Worm (Caenorhabditis elegans) whole organism, late embryonic: ENCODE results near the gene B0302.5.

Source experiments
- ama-1 ChIP-seq: fragments of 150-350 bp; optimal IDR thresholded peaks from 2 replicates; lab custom pipeline; 2014
- ceh-2 ChIP-seq: sonication (generic microtip); optimal IDR thresholded peaks from 2 replicates; lab custom pipeline; 2016; ENCODE audit warnings: missing genotype, missing genetic modification characterization, missing compliant biosample characterization
- hlh-15 ChIP-seq: sonication (generic microtip); optimal IDR thresholded peaks from 2 replicates; lab custom pipeline; 2016; ENCODE audit warnings: missing genetic modification characterization, missing compliant biosample characterization
- lin-11 ChIP-seq: fragments of 200-800 bp; sonication (Bioruptor generic); optimal IDR thresholded peaks from 2 replicates; lab custom pipeline; 2018; ENCODE audit warnings: mild to moderate bottlenecking, missing genetic modification characterization, missing compliant biosample characterization
- nhr-11 ChIP-seq: fragments of 150-350 bp; optimal IDR thresholded peaks from 2 replicates; lab custom pipeline; 2014; ENCODE audit warnings: missing biosample characterization, missing genetic modification characterization
- odd-2 ChIP-seq: sonication (generic microtip); optimal IDR thresholded peaks from 2 replicates; lab custom pipeline; 2017; ENCODE audit warnings: antibody characterized with exemption, mild to moderate bottlenecking, missing genetic modification characterization, missing compliant biosample characterization
- pag-3 ChIP-seq: sonication (generic microtip); optimal IDR thresholded peaks from 2 replicates; lab custom pipeline; 2016; ENCODE audit warnings: missing compliant biosample characterization, missing genetic modification characterization, borderline replicate concordance
- pros-1 ChIP-seq: fragments of 150-350 bp; optimal IDR thresholded peaks from 2 replicates; lab custom pipeline; 2014; ENCODE audit warnings: missing biosample characterization, missing genetic modification reagents, missing genetic modification characterization
- ref-2 ChIP-seq: sonication (generic microtip); optimal IDR thresholded peaks from 2 replicates; lab custom pipeline; 2016; ENCODE audit warnings: missing genetic modification characterization, missing compliant biosample characterization
- sox-2 ChIP-seq: fragments of 200-800 bp; sonication (Bioruptor generic); IDR thresholded peaks from 2 replicates; pipeline ENCODE4 v1.3.6; 2022; ENCODE audit warnings: missing genetic modification reagents, missing genetic modification characterization, missing compliant biosample characterization

- TF ChIP-seq pag-3 (tag; lab: Kevin White, UChicago): no peak
- TF ChIP-seq ama-1 (lab: Kevin White, UChicago): no peak
- TF ChIP-seq odd-2: no peak
- no peak for TF ChIP-seq ceh-2 (tag; lab: Kevin White, UChicago)
- TF ChIP-seq ref-2: no peak
- TF ChIP-seq sox-2 (GFP tag; lab: Robert Waterston, UW): no peak
- TF ChIP-seq hlh-15: no peak
- no peak for TF ChIP-seq pros-1 (tag; lab: Kevin White, UChicago)
- no peak for TF ChIP-seq lin-11
- no peak for TF ChIP-seq nhr-11 (tag; lab: Kevin White, UChicago)
Observed at ce11 chrX:17231348-17231747, 36.4 kb upstream of the B0302.5 start, which contains the start of gene T25G12.3.
